Fruit fly (Drosophila melanogaster): ENCODE results near the gene Dus3.

The Dus3 gene

dm6 chr2L:19758511-19759128 lies at the start of gene Dus3, which contains the start of gene CG10628:
Gene Dus3 (plus strand): TSS chr2L:19758879.
Gene CG10628 (minus strand): TSS chr2L:19758615.
- TF ChIP-seq noc (tag; optimal IDR thresholded peaks at IDR 0.05): peak; percentile 85

dm6 chr2L:19722517-19722916 lies 36.2 kb upstream of the Dus3 start:
- no peak for TF ChIP-seq noc (tag; optimal IDR thresholded peaks at IDR 0.05)

dm6 chr2L:19735635-19736109 lies 23.0 kb upstream of the Dus3 start, which contains the start of the genes CG10462 and Nf-YB:
Gene CG10462 (minus strand): TSS chr2L:19735980.
Gene Nf-YB (plus strand): TSS chr2L:19736044.
- no peak for TF ChIP-seq noc (tag; optimal IDR thresholded peaks at IDR 0.05)

dm6 chr2L:19750571-19750970 lies 8.1 kb upstream of the Dus3 start:
- TF ChIP-seq noc (tag; optimal IDR thresholded peaks at IDR 0.05): no peak

dm6 chr2L:19755015-19755414 lies 3.7 kb upstream of the Dus3 start:
- no peak for TF ChIP-seq noc (tag; optimal IDR thresholded peaks at IDR 0.05)

- TF ChIP-seq noc (tag; optimal IDR thresholded peaks at IDR 0.05): no peak
These were observed 2.6 kb upstream of the Dus3 start for dm6 chr2L:19756040-19756439.

- TF ChIP-seq noc (tag; optimal IDR thresholded peaks at IDR 0.05): no peak
These were observed 2.0 kb upstream of the Dus3 start, which contains the start of gene CG10631 for dm6 chr2L:19756716-19757115. Gene CG10631 (minus strand): TSS chr2L:19756904.

dm6 chr2L:19763446-19763772 lies 4.7 kb downstream of the Dus3 start:
- no peak for TF ChIP-seq noc (tag; optimal IDR thresholded peaks at IDR 0.05)

- peak; percentile 83 for TF ChIP-seq noc (tag; optimal IDR thresholded peaks at IDR 0.05)
These were observed 5.3 kb downstream of the Dus3 start, which contains the start of gene fbp for dm6 chr2L:19763773-19764580. Gene fbp (minus strand): TSS chr2L:19764136.

dm6 chr2L:19764581-19765136 lies 6.0 kb downstream of the Dus3 start:
- no peak for TF ChIP-seq noc (tag; optimal IDR thresholded peaks at IDR 0.05)

- no peak for TF ChIP-seq noc (tag; optimal IDR thresholded peaks at IDR 0.05)
These were observed 6.7 kb downstream of the Dus3 start for dm6 chr2L:19765406-19765805.

- TF ChIP-seq noc (tag; optimal IDR thresholded peaks at IDR 0.05): no peak
These were observed 10.3 kb downstream of the Dus3 start, which contains the start of gene bsh for dm6 chr2L:19768967-19769366. Gene bsh (minus strand): TSS chr2L:19769067.

- no peak for TF ChIP-seq noc (tag; optimal IDR thresholded peaks at IDR 0.05)
These were observed 11.0 kb downstream of the Dus3 start for dm6 chr2L:19769703-19770102.

dm6 chr2L:19774278-19774677 lies 15.6 kb downstream of the Dus3 start:
- no peak for TF ChIP-seq noc (tag; optimal IDR thresholded peaks at IDR 0.05)

dm6 chr2L:19784827-19785569 lies 26.3 kb downstream of the Dus3 start:
- no peak for TF ChIP-seq noc (tag; optimal IDR thresholded peaks at IDR 0.05)

dm6 chr2L:19787930-19788329 lies 29.3 kb downstream of the Dus3 start:
- no peak for TF ChIP-seq noc (tag; optimal IDR thresholded peaks at IDR 0.05)
